Fruit fly (Drosophila melanogaster) whole organism, embryonic: Measurements from ENCODE around the gene Pgd.

Experiments used
- Adf1 ChIP-seq: fragments of 200-800 bp; sonication (Bioruptor generic); IDR thresholded peaks from 2 replicates; pipeline ENCODE4 v1.3.6; 2022; ENCODE audit warnings: missing biosample characterization, missing genetic modification characterization
- B-H1 ChIP-seq: fragments of 200-800 bp; sonication (Bioruptor generic); IDR thresholded peaks from 3 replicates; pipeline ENCODE4 v1.3.6; 2022; ENCODE audit warnings: missing biosample characterization, missing genetic modification characterization
- Bgb ChIP-seq: fragments of 200-800 bp; sonication (Bioruptor generic); IDR thresholded peaks from 2 replicates; pipeline ENCODE4 v1.3.6; 2022; ENCODE audit warnings: missing biosample characterization, missing genetic modification characterization; ENCODE audit not compliant: partially characterized antibody
- CG1024 ChIP-seq: fragments of 200-800 bp; sonication (Bioruptor generic); IDR thresholded peaks from 2 replicates; pipeline ENCODE4 v1.3.6; 2022; ENCODE audit warnings: missing biosample characterization, missing genetic modification characterization
- CG10267 ChIP-seq: fragments of 200-800 bp; sonication (Bioruptor generic); optimal IDR thresholded peaks from 2 replicates; lab custom pipeline; 2018; ENCODE audit warnings: missing biosample characterization, mild to moderate bottlenecking, missing genetic modification characterization, moderate library complexity
- CG10431 ChIP-seq: fragments of 200-800 bp; sonication (Bioruptor generic); optimal IDR thresholded peaks from 3 replicates; lab custom pipeline; 2018; ENCODE audit warnings: missing biosample characterization, mild to moderate bottlenecking, missing genetic modification characterization
- CG12236 ChIP-seq: fragments of 200-800 bp; sonication (Bioruptor generic); optimal IDR thresholded peaks from 2 replicates; lab custom pipeline; 2016; ENCODE audit warnings: missing biosample characterization, missing genetic modification characterization
- CG14667 ChIP-seq: fragments of 200-800 bp; sonication (Bioruptor generic); IDR thresholded peaks from 2 replicates; pipeline ENCODE4 v1.3.6; 2022; ENCODE audit warnings: missing biosample characterization, missing genetic modification characterization
- CG15601 ChIP-seq: fragments of 200-800 bp; sonication (Bioruptor generic); optimal IDR thresholded peaks from 3 replicates; lab custom pipeline; 2019; ENCODE audit warnings: missing biosample characterization, mild to moderate bottlenecking, missing genetic modification characterization, moderate library complexity
- CG1602 ChIP-seq: fragments of 200-800 bp; sonication (Bioruptor generic); optimal IDR thresholded peaks from 3 replicates; lab custom pipeline; 2016; ENCODE audit warnings: missing biosample characterization, missing genetic modification characterization
- CG17802 ChIP-seq: fragments of 200-800 bp; sonication (Bioruptor generic); optimal IDR thresholded peaks from 2 replicates; lab custom pipeline; 2018; ENCODE audit warnings: missing biosample characterization, mild to moderate bottlenecking, missing genetic modification characterization, moderate library complexity
- CG2199 ChIP-seq: fragments of 200-800 bp; sonication (Bioruptor generic); IDR thresholded peaks from 3 replicates; pipeline ENCODE4 v1.3.6; 2022; ENCODE audit warnings: missing biosample characterization, missing genetic modification characterization
- CG2875 ChIP-seq: fragments of 200-800 bp; sonication (Bioruptor generic); optimal IDR thresholded peaks from 2 replicates; lab custom pipeline; 2017; ENCODE audit warnings: missing biosample characterization, mild to moderate bottlenecking, missing genetic modification characterization, missing genetic modification reagents
- CG2889 ChIP-seq: fragments of 200-800 bp; sonication (Bioruptor generic); IDR thresholded peaks from 3 replicates; pipeline ENCODE4 v1.3.6; 2022; ENCODE audit warnings: missing biosample characterization, missing genetic modification characterization
- CG32767 ChIP-seq: fragments of 200-800 bp; sonication (Bioruptor generic); IDR thresholded peaks from 2 replicates; pipeline ENCODE4 v1.3.6; 2022; ENCODE audit warnings: missing biosample characterization, missing genetic modification characterization
- CG34376 ChIP-seq: fragments of 200-800 bp; sonication (Bioruptor generic); optimal IDR thresholded peaks from 2 replicates; lab custom pipeline; 2018; ENCODE audit warnings: missing biosample characterization, mild to moderate bottlenecking, missing genetic modification characterization
- CG3726 ChIP-seq: fragments of 200-800 bp; sonication (Bioruptor generic); IDR thresholded peaks from 3 replicates; pipeline ENCODE4, ENCODE4 v1.3.6; 2022; ENCODE audit warnings: missing biosample characterization, missing genetic modification characterization
- CG4730 ChIP-seq: fragments of 200-800 bp; sonication (Bioruptor generic); IDR thresholded peaks from 2 replicates; pipeline ENCODE4 v1.3.6; 2022; ENCODE audit warnings: missing biosample characterization, missing genetic modification characterization
- CG5953 ChIP-seq: fragments of 200-800 bp; sonication (Bioruptor generic); IDR thresholded peaks from 2 replicates; pipeline ENCODE4 v1.3.6; 2022; ENCODE audit warnings: missing biosample characterization, missing genetic modification characterization
- CG7928 ChIP-seq: fragments of 200-800 bp; sonication (Bioruptor generic); optimal IDR thresholded peaks from 2 replicates; lab custom pipeline; 2017; ENCODE audit warnings: missing biosample characterization, mild to moderate bottlenecking, missing genetic modification characterization
- CG8281 ChIP-seq: fragments of 200-800 bp; sonication (Bioruptor generic); optimal IDR thresholded peaks from 2 replicates; lab custom pipeline; 2018; ENCODE audit warnings: missing biosample characterization, mild to moderate bottlenecking, missing genetic modification characterization, moderate library complexity
- CG8478 ChIP-seq: fragments of >200 bp; optimal IDR thresholded peaks from 2 replicates; lab custom pipeline; 2018
- Drgx ChIP-seq: fragments of 200-800 bp; sonication (Bioruptor generic); IDR thresholded peaks from 2 replicates; pipeline ENCODE4 v1.3.6; 2022; ENCODE audit warnings: missing biosample characterization, missing genetic modification characterization
- HLH4C ChIP-seq: fragments of 200-800 bp; sonication (Bioruptor generic); IDR thresholded peaks from 3 replicates; pipeline ENCODE4 v1.3.6; 2022; ENCODE audit warnings: missing biosample characterization, missing genetic modification characterization; ENCODE audit not compliant: partially characterized antibody
- Hey ChIP-seq: fragments of 200-800 bp; sonication (Bioruptor generic); optimal IDR thresholded peaks from 3 replicates; lab custom pipeline; 2018; ENCODE audit warnings: missing biosample characterization, mild to moderate bottlenecking, missing genetic modification characterization
- Hsf ChIP-seq: fragments of 200-800 bp; sonication (Bioruptor generic); optimal IDR thresholded peaks from 3 replicates; lab custom pipeline; 2016; ENCODE audit warnings: missing biosample characterization, missing genetic modification characterization
- Lhr ChIP-seq: fragments of 200-800 bp; sonication (Bioruptor generic); optimal IDR thresholded peaks from 3 replicates; lab custom pipeline; 2017; ENCODE audit warnings: mild to moderate bottlenecking, missing biosample characterization, missing genetic modification reagents, missing genetic modification characterization
- MTF-1 ChIP-seq: fragments of 200-800 bp; sonication (Bioruptor generic); optimal IDR thresholded peaks from 2 replicates; lab custom pipeline; 2018; ENCODE audit warnings: missing biosample characterization, mild to moderate bottlenecking, missing genetic modification characterization, borderline replicate concordance
- Myb ChIP-seq: fragments of 200-800 bp; sonication (Bioruptor generic); optimal IDR thresholded peaks from 2 replicates; lab custom pipeline; 2016; ENCODE audit warnings: missing biosample characterization, missing genetic modification characterization
- Six4 ChIP-seq: fragments of 200-800 bp; sonication (Bioruptor generic); optimal IDR thresholded peaks from 2 replicates; lab custom pipeline; 2016; ENCODE audit warnings: missing biosample characterization, missing genetic modification characterization
- Sry-β ChIP-seq: fragments of 200-800 bp; sonication (Bioruptor generic); optimal IDR thresholded peaks from 2 replicates; lab custom pipeline; 2018; ENCODE audit warnings: missing biosample characterization, mild to moderate bottlenecking, missing genetic modification characterization, moderate library complexity
- Trl ChIP-seq, 3 experiments: fragments of >200 bp in 2 of 3; fragments of 200-800 bp in 1 of 3; sonication (Bioruptor generic) in 1 of 3; optimal IDR thresholded peaks; 2 replicates in 1 of 3; 3 replicates in 2 of 3; lab custom pipeline; 2016 to 2017; ENCODE audit warnings: missing biosample characterization in 1 of 3, missing genetic modification characterization in 1 of 3
- Xrp1 ChIP-seq: fragments of 200-800 bp; sonication (Bioruptor generic); IDR thresholded peaks from 2 replicates; pipeline ENCODE4 v1.3.6; 2022; ENCODE audit warnings: missing biosample characterization, missing genetic modification characterization
- bbx ChIP-seq: fragments of 200-800 bp; sonication (Bioruptor generic); IDR thresholded peaks from 2 replicates; pipeline ENCODE4 v1.3.6; 2022; ENCODE audit warnings: missing biosample characterization, missing genetic modification characterization; ENCODE audit not compliant: partially characterized antibody
- cas ChIP-seq: fragments of 200-800 bp; sonication (Bioruptor generic); IDR thresholded peaks from 2 replicates; pipeline ENCODE4 v1.3.6; 2022; ENCODE audit warnings: missing biosample characterization, missing genetic modification characterization
- fd64A ChIP-seq: fragments of 200-800 bp; sonication (Bioruptor generic); optimal IDR thresholded peaks from 3 replicates; lab custom pipeline; 2018; ENCODE audit warnings: missing biosample characterization, mild to moderate bottlenecking, missing genetic modification characterization
- gcm ChIP-seq: fragments of 200-800 bp; sonication (Bioruptor generic); optimal IDR thresholded peaks from 2 replicates; lab custom pipeline; 2019; ENCODE audit warnings: missing biosample characterization, mild to moderate bottlenecking, missing genetic modification characterization, moderate library complexity
- gt ChIP-seq: fragments of 200-800 bp; sonication (Bioruptor generic); IDR thresholded peaks from 2 replicates; pipeline ENCODE4 v1.3.6; 2022; ENCODE audit warnings: missing biosample characterization, missing genetic modification characterization
- hth ChIP-seq: fragments of >200 bp; optimal IDR thresholded peaks from 2 replicates; lab custom pipeline; 2017; ENCODE audit warnings: inconsistent platforms
- pan ChIP-seq, 4 experiments: fragments of >200 bp in 3 of 4; fragments of 200-800 bp in 1 of 4; sonication (Bioruptor generic) in 1 of 4; optimal IDR thresholded peaks in 3 of 4; IDR thresholded peaks in 1 of 4; 2 replicates each; pipeline versions ENCODE4 v1.3.6 to Lab custom; 2017 to 2022; ENCODE audit warnings: missing biosample characterization in 2 of 4, missing genetic modification characterization in 2 of 4, mixed read lengths in 1 of 4
- pum ChIP-seq: fragments of 200-800 bp; sonication (Bioruptor generic); optimal IDR thresholded peaks from 2 replicates; lab custom pipeline; 2016; ENCODE audit warnings: missing biosample characterization, missing genetic modification characterization
- pzg ChIP-seq: fragments of 200-800 bp; sonication (Bioruptor generic); optimal IDR thresholded peaks from 3 replicates; lab custom pipeline; 2018; ENCODE audit warnings: missing biosample characterization, mild to moderate bottlenecking, missing genetic modification characterization, moderate library complexity
- repo ChIP-seq: fragments of 200-800 bp; sonication (Bioruptor generic); optimal IDR thresholded peaks from 2 replicates; lab custom pipeline; 2016; ENCODE audit warnings: missing biosample characterization, missing genetic modification characterization
- row ChIP-seq: fragments of 200-800 bp; sonication (Bioruptor generic); IDR thresholded peaks from 3 replicates; pipeline ENCODE4 v1.3.6; 2022; ENCODE audit warnings: missing biosample characterization, missing genetic modification characterization
- scrt ChIP-seq: fragments of 200-800 bp; sonication (Bioruptor generic); optimal IDR thresholded peaks from 2 replicates; lab custom pipeline; 2018; ENCODE audit warnings: missing biosample characterization, mild to moderate bottlenecking, missing genetic modification characterization, moderate library complexity
- toy ChIP-seq: fragments of 200-800 bp; sonication (Bioruptor generic); IDR thresholded peaks from 2 replicates; pipeline ENCODE4 v1.3.6; 2022; ENCODE audit warnings: missing biosample characterization, missing genetic modification characterization
- trh ChIP-seq: fragments of 200-800 bp; sonication (Bioruptor generic); optimal IDR thresholded peaks from 2 replicates; lab custom pipeline; 2016; ENCODE audit warnings: missing biosample characterization, missing genetic modification characterization
- vnd ChIP-seq: fragments of 200-800 bp; sonication (Bioruptor generic); IDR thresholded peaks from 3 replicates; pipeline ENCODE4 v1.3.6; 2022; ENCODE audit warnings: missing biosample characterization, missing genetic modification characterization; ENCODE audit not compliant: partially characterized antibody
- wor ChIP-seq: fragments of 200-800 bp; sonication (Bioruptor generic); IDR thresholded peaks from 2 replicates; pipeline ENCODE4 v1.3.6; 2022; ENCODE audit warnings: missing biosample characterization, missing genetic modification characterization

Gene Pgd

dm6 chrX:2134226-2134880, 10.6 kb upstream of the Pgd start (continued):
- no peak for TF ChIP-seq CG7928
- TF ChIP-seq wor, result no peak
- TF ChIP-seq trh (GFP tag; lab: Kevin White, UChicago), result no peak
- peak; percentile 74 for TF ChIP-seq row (GFP tag; lab: Robert Waterston, UW)
- TF ChIP-seq CG34376 (GFP tag; lab: Kevin White, UChicago), result no peak
- TF ChIP-seq HLH4C (GFP tag; lab: Robert Waterston, UW), result no peak
- peak; percentile 62 for TF ChIP-seq pum (GFP tag; lab: Kevin White, UChicago)
- no peak for TF ChIP-seq CG2199 (GFP tag; lab: Robert Waterston, UW)
- TF ChIP-seq Lhr (GFP tag; lab: Kevin White, UChicago), result peak; percentile 32
- no peak for TF ChIP-seq CG17802 (tag; lab: Kevin White, UChicago)
- TF ChIP-seq cas (GFP tag; lab: Robert Waterston, UW), result no peak
- TF ChIP-seq CG1602, result peak; percentile 61
- peak; percentile 49 for TF ChIP-seq gcm (GFP tag; lab: Kevin White, UChicago)
- no peak for TF ChIP-seq CG8478
- TF ChIP-seq CG2889 (GFP tag; lab: Robert Waterston, UW), result 0 out of 3 replicates have a peak, but pooled peaks have one; percentile 36
- peak; percentile 50; the same call in 1 of the 2 replicates for TF ChIP-seq CG32767 (GFP tag; lab: Robert Waterston, UW)
- TF ChIP-seq pan (optimal IDR thresholded peaks at IDR 0.05; lab: Kevin White, UChicago), result no peak
- TF ChIP-seq pan (GFP tag; optimal IDR thresholded peaks at IDR 0.05 in 1 of 2, IDR thresholded peaks at IDR 0.05 in 1 of 2), result peak in 1 of 2 experiments; percentile 72
- TF ChIP-seq repo (GFP tag; lab: Kevin White, UChicago), result peak; percentile 33
- TF ChIP-seq hth (lab: Kevin White, UChicago), result no peak
- TF ChIP-seq CG10431 (GFP tag; lab: Kevin White, UChicago), result peak; percentile 38
- TF ChIP-seq Adf1 (GFP tag; lab: Robert Waterston, UW), result no peak
- TF ChIP-seq CG5953 (GFP tag; lab: Robert Waterston, UW), result no peak
- TF ChIP-seq CG1024 (GFP tag; lab: Robert Waterston, UW), result peak; percentile 63
- no peak for TF ChIP-seq vnd (GFP tag; lab: Robert Waterston, UW)
- TF ChIP-seq Hsf (GFP tag; lab: Kevin White, UChicago), result peak; percentile 65
- TF ChIP-seq Xrp1, result peak; percentile 74
- TF ChIP-seq gt, result no peak
- peak; percentile 34 for TF ChIP-seq MTF-1 (GFP tag; lab: Kevin White, UChicago)
- TF ChIP-seq CG4730 (GFP tag; lab: Robert Waterston, UW), result no peak
- TF ChIP-seq bbx (GFP tag; lab: Robert Waterston, UW), result no peak
- TF ChIP-seq CG8281 (tag; lab: Kevin White, UChicago), result peak; percentile 6
- no peak for TF ChIP-seq Hey (tag; lab: Kevin White, UChicago)
- peak; percentile 21; the same call in 2 of the 3 replicates for TF ChIP-seq B-H1 (GFP tag; lab: Robert Waterston, UW)
- peak; percentile 50 for TF ChIP-seq Six4 (GFP tag; lab: Kevin White, UChicago)
- peak; percentile 36 for TF ChIP-seq fd64A
- TF ChIP-seq Drgx, result peak; percentile 71
- peak; percentile 55 for TF ChIP-seq CG2875 (GFP tag; lab: Kevin White, UChicago)
- TF ChIP-seq CG10267 (tag; lab: Kevin White, UChicago), result peak; percentile 65
- no peak for TF ChIP-seq pzg (GFP tag; lab: Kevin White, UChicago)
- no peak for TF ChIP-seq Trl (optimal IDR thresholded peaks at IDR 0.05; lab: Kevin White, UChicago)
- peak; percentile 43 for TF ChIP-seq Trl (GFP tag; optimal IDR thresholded peaks at IDR 0.05; lab: Kevin White, UChicago)
- TF ChIP-seq Sry-β (GFP tag; lab: Kevin White, UChicago), result no peak
- no peak for TF ChIP-seq CG3726
- TF ChIP-seq CG12236, result no peak
- peak; percentile 71 for TF ChIP-seq CG15601 (tag; lab: Kevin White, UChicago)
- TF ChIP-seq toy (GFP tag; lab: Robert Waterston, UW), result no peak
- peak; percentile 65 for TF ChIP-seq scrt (GFP tag; lab: Kevin White, UChicago)
- TF ChIP-seq Myb (GFP tag; lab: Kevin White, UChicago), result peak; percentile 24
- no peak for TF ChIP-seq Bgb (GFP tag; lab: Robert Waterston, UW)
- TF ChIP-seq CG14667 (GFP tag; lab: Robert Waterston, UW), result peak; percentile 56
